Worm (Caenorhabditis elegans) whole organism, midembryonic: Measurements from ENCODE around the gene gst-12.

ENCODE experiments used
- T22C8.4 ChIP-seq: fragments of 200-800 bp; sonication (Bioruptor generic); IDR thresholded peaks from 2 replicates; pipeline ENCODE4 v1.3.6; 2022; ENCODE audit warnings: missing genetic modification characterization, missing compliant biosample characterization
- cog-1 ChIP-seq: sonication (generic microtip); optimal IDR thresholded peaks from 2 replicates; lab custom pipeline; 2016; ENCODE audit warnings: missing genetic modification characterization, missing compliant biosample characterization
- flt-1 ChIP-seq: fragments of 200-800 bp; sonication (Bioruptor generic); IDR thresholded peaks from 2 replicates; pipeline ENCODE4 v1.3.6; 2022; ENCODE audit warnings: missing genetic modification characterization, missing compliant biosample characterization
- klf-2 ChIP-seq: fragments of 200-800 bp; sonication (Bioruptor generic); conservative IDR thresholded peaks from 2 replicates; pipeline ENCODE4 v1.3.6; 2022; ENCODE audit warnings: missing genetic modification reagents, missing genetic modification characterization, missing compliant biosample characterization
- med-1 ChIP-seq: sonication (generic microtip); optimal IDR thresholded peaks from 2 replicates; lab custom pipeline; 2017; ENCODE audit warnings: missing genetic modification characterization, mild to moderate bottlenecking, missing compliant biosample characterization, antibody characterized with exemption, missing genetic modification reagents; ENCODE audit not compliant: insufficient read depth
- ref-1 ChIP-seq: fragments of 200-800 bp; sonication (Bioruptor generic); conservative IDR thresholded peaks from 2 replicates; pipeline ENCODE4 v1.3.6; 2022; ENCODE audit warnings: missing genetic modification reagents, missing genetic modification characterization, missing compliant biosample characterization
- tab-1 ChIP-seq: fragments of 200-800 bp; sonication (Bioruptor generic); IDR thresholded peaks from 2 replicates; pipeline ENCODE4 v1.3.6; 2022; ENCODE audit warnings: missing genetic modification characterization, missing compliant biosample characterization
- ztf-23 ChIP-seq: fragments of 200-800 bp; sonication (Bioruptor generic); IDR thresholded peaks from 2 replicates; pipeline ENCODE4 v1.3.6; 2022; ENCODE audit warnings: missing genetic modification reagents, missing genetic modification characterization, missing compliant biosample characterization
- ztf-29 ChIP-seq: fragments of 200-800 bp; sonication (Bioruptor generic); IDR thresholded peaks from 2 replicates; pipeline ENCODE4 v1.3.6; 2022; ENCODE audit warnings: missing genetic modification reagents, missing genetic modification characterization, missing compliant biosample characterization

The gst-12 gene

ce11 chrII:13567871-13568270, 50.0 kb downstream of the gst-12 start, which contains the start of gene Y48E1B.3:
Gene Y48E1B.3 (minus strand): TSS chrII:13567971.
- TF ChIP-seq tab-1, result no peak
- TF ChIP-seq cog-1, result no peak
- no peak for TF ChIP-seq ztf-23
- no peak for TF ChIP-seq ztf-29
- TF ChIP-seq klf-2 (GFP tag; lab: Robert Waterston, UW), result no peak
- no peak for TF ChIP-seq flt-1 (GFP tag; lab: Robert Waterston, UW)
- TF ChIP-seq T22C8.4, result no peak
- no peak for TF ChIP-seq med-1 (GFP tag; lab: Kevin White, UChicago)
- no peak for TF ChIP-seq ref-1 (GFP tag; lab: Robert Waterston, UW)
